3 fruit fly cellular contexts compared by ENCODE assay signal in the genomic region with DNA sequence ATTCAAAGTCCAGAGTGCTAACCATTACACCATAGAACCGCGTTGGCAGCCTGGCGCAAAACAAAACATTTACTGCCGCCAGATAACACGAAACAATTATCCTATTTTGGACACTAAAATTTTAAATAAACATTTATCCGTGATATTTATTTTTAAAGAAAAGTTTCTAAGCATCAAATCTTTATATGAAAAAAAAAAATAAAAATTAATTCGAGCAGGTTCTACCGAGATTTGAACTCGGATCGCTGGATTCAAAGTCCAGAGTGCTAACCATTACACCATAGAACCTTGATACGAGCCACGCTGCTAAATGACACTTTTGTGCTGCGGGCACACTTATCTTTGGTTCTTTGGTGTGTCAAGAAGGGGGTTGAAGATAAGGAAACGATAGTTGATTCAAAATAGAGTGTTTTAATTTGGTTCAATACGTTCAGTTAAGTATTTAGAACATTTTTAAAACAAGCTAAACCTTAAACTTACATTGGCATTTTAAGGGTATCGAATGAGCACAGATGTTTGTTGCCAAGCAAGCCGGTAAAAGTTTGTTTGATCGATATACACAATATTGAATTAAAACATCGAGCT.
TF ChIP-seq lines count a peak whose summit lies in the region.

A gene (plus strand): TSS at position 535 of the 585 bp plus-strand sequence.

TF ChIP-seq in whole organism, adult, 20 proteins besides CTCF, POLR2A, EP300 and RAD21 (continued from another document):
- TF ChIP-seq cic (GFP tag; optimal IDR thresholded peaks at IDR 0.05; lab: Kevin White, UChicago) (peak; percentile 32), Clk (GFP tag; optimal IDR thresholded peaks at IDR 0.05; lab: Kevin White, UChicago) (no peak), CG14711 (tag; optimal IDR thresholded peaks at IDR 0.05; lab: Kevin White, UChicago) (peak; percentile 1)

TF ChIP-seq in whole organism, embryonic, 481 proteins besides CTCF, POLR2A, EP300 and RAD21 (continued from another document and continues in another):
- TF ChIP-seq Bgb (GFP tag; IDR thresholded peaks at IDR 0.05; lab: Robert Waterston, UW; ENCODE audit: partially characterized antibody), result peak; percentile 87
- TF ChIP-seq CG31388 (GFP tag; optimal IDR thresholded peaks at IDR 0.05; lab: Kevin White, UChicago), result no peak
- TF ChIP-seq amos (GFP tag; IDR thresholded peaks at IDR 0.05; lab: Robert Waterston, UW; ENCODE audit: partially characterized antibody), result peak; percentile 82
- TF ChIP-seq salm (tag; optimal IDR thresholded peaks at IDR 0.05; lab: Kevin White, UChicago), result no peak
- TF ChIP-seq tx (GFP tag; optimal IDR thresholded peaks at IDR 0.05; lab: Kevin White, UChicago), result no peak
- peak; percentile 15 for TF ChIP-seq trem (tag; optimal IDR thresholded peaks at IDR 0.05; lab: Kevin White, UChicago)
- TF ChIP-seq CG42726 (GFP tag; IDR thresholded peaks at IDR 0.05; lab: Robert Waterston, UW; ENCODE audit: partially characterized antibody), result peak; percentile 85; the same call in 1 of the 2 replicates
- TF ChIP-seq CG13287 (GFP tag; IDR thresholded peaks at IDR 0.05; lab: Robert Waterston, UW; ENCODE audit: partially characterized antibody), result peak; percentile 67
- peak; percentile 73 for TF ChIP-seq tna (GFP tag; IDR thresholded peaks at IDR 0.05; lab: Robert Waterston, UW; ENCODE audit: partially characterized antibody)
- peak; percentile 4 for TF ChIP-seq Blimp-1 (GFP tag; optimal IDR thresholded peaks at IDR 0.05; lab: Kevin White, UChicago)
- TF ChIP-seq eve (GFP tag; optimal IDR thresholded peaks at IDR 0.05; lab: Kevin White, UChicago), result peak in 1 of 2 experiments; percentile 85
- peak; percentile 2 for TF ChIP-seq CG7987 (GFP tag; optimal IDR thresholded peaks at IDR 0.05; lab: Kevin White, UChicago)
- TF ChIP-seq Dbx (GFP tag; IDR thresholded peaks at IDR 0.05; lab: Robert Waterston, UW), result no peak
- peak; percentile 18 for TF ChIP-seq sug (tag; optimal IDR thresholded peaks at IDR 0.05; lab: Kevin White, UChicago)
- peak; percentile 72; the same call in 1 of the 4 replicates for TF ChIP-seq chinmo (GFP tag; IDR thresholded peaks at IDR 0.05; lab: Robert Waterston, UW; ENCODE audit: partially characterized antibody)
- TF ChIP-seq sd (tag; optimal IDR thresholded peaks at IDR 0.05; lab: Kevin White, UChicago), result no peak
- TF ChIP-seq inv (GFP tag; IDR thresholded peaks at IDR 0.05; lab: Robert Waterston, UW; ENCODE audit: partially characterized antibody), result peak; percentile 35; the same call in 1 of the 2 replicates
- TF ChIP-seq CHES-1-like (GFP tag; optimal IDR thresholded peaks at IDR 0.05; lab: Kevin White, UChicago), result no peak
- TF ChIP-seq ara (GFP tag; IDR thresholded peaks at IDR 0.05; lab: Robert Waterston, UW), result no peak
- TF ChIP-seq hbn (GFP tag; IDR thresholded peaks at IDR 0.05; lab: Robert Waterston, UW; ENCODE audit: partially characterized antibody), result peak; percentile 43; the same call in 1 of the 2 replicates
- no peak for TF ChIP-seq Usf (GFP tag; optimal IDR thresholded peaks at IDR 0.05; lab: Kevin White, UChicago)
- TF ChIP-seq CG34224 (GFP tag; IDR thresholded peaks at IDR 0.05; lab: Robert Waterston, UW; ENCODE audit: partially characterized antibody), result peak; percentile 82
- peak; percentile 40 for TF ChIP-seq tap (tag; optimal IDR thresholded peaks at IDR 0.05; lab: Kevin White, UChicago)
- peak; percentile 100 for TF ChIP-seq Bdp1 (GFP tag; optimal IDR thresholded peaks at IDR 0.05; lab: Kevin White, UChicago)
- TF ChIP-seq HLH4C (GFP tag; IDR thresholded peaks at IDR 0.05; lab: Robert Waterston, UW; ENCODE audit: partially characterized antibody), result peak; percentile 80
- peak; percentile 24 for TF ChIP-seq CG7556 (GFP tag; optimal IDR thresholded peaks at IDR 0.05; lab: Kevin White, UChicago)
- TF ChIP-seq CG10147 (GFP tag; optimal IDR thresholded peaks at IDR 0.05; lab: Kevin White, UChicago), result peak; percentile 8
- no peak for TF ChIP-seq CG7271 (tag; optimal IDR thresholded peaks at IDR 0.05; lab: Kevin White, UChicago)
- no peak for TF ChIP-seq prd (optimal IDR thresholded peaks at IDR 0.05; lab: Kevin White, UChicago)
- TF ChIP-seq prd (GFP tag; IDR thresholded peaks at IDR 0.05; lab: Robert Waterston, UW), result no peak
- TF ChIP-seq Hr78 (GFP tag; optimal IDR thresholded peaks at IDR 0.05; lab: Kevin White, UChicago), result no peak
- TF ChIP-seq Chrac-16 (GFP tag; optimal IDR thresholded peaks at IDR 0.05; lab: Kevin White, UChicago), result no peak
- TF ChIP-seq E2f2 (GFP tag; IDR thresholded peaks at IDR 0.05; lab: Robert Waterston, UW), result peak; percentile 31; the same call in 1 of the 2 replicates
- TF ChIP-seq CG14965 (GFP tag; optimal IDR thresholded peaks at IDR 0.05; lab: Kevin White, UChicago; ENCODE audit: borderline replicate concordance), result no peak
- peak; percentile 88 for TF ChIP-seq bbx (GFP tag; IDR thresholded peaks at IDR 0.05; lab: Robert Waterston, UW; ENCODE audit: partially characterized antibody)
- TF ChIP-seq CG6254 (GFP tag; optimal IDR thresholded peaks at IDR 0.05; lab: Kevin White, UChicago), result peak; percentile 52
- peak; percentile 15 for TF ChIP-seq CG13296 (GFP tag; optimal IDR thresholded peaks at IDR 0.05; lab: Kevin White, UChicago)
- no peak for TF ChIP-seq Optix (GFP tag; IDR thresholded peaks at IDR 0.05; lab: Robert Waterston, UW)
- peak; percentile 46 for TF ChIP-seq Nf-YC (tag; optimal IDR thresholded peaks at IDR 0.05; lab: Kevin White, UChicago)
- peak; percentile 16; the same call in 1 of the 2 replicates for TF ChIP-seq vvl (GFP tag; IDR thresholded peaks at IDR 0.05; lab: Robert Waterston, UW)
- peak; percentile 51; the same call in 1 of the 3 replicates for TF ChIP-seq Doc3 (GFP tag; IDR thresholded peaks at IDR 0.05; lab: Robert Waterston, UW; ENCODE audit: partially characterized antibody)
- peak; percentile 66 for TF ChIP-seq knrl (GFP tag; IDR thresholded peaks at IDR 0.05; lab: Robert Waterston, UW; ENCODE audit: partially characterized antibody)
- TF ChIP-seq nerfin-1 (tag; optimal IDR thresholded peaks at IDR 0.05; lab: Kevin White, UChicago), result peak; percentile 32
- peak; percentile 0 for TF ChIP-seq fd102C (GFP tag; optimal IDR thresholded peaks at IDR 0.05; lab: Kevin White, UChicago)
- peak; percentile 67 for TF ChIP-seq unc-4 (GFP tag; IDR thresholded peaks at IDR 0.05; lab: Robert Waterston, UW; ENCODE audit: partially characterized antibody)
- TF ChIP-seq CG12155 (GFP tag; optimal IDR thresholded peaks at IDR 0.05; lab: Kevin White, UChicago), result no peak
- no peak for TF ChIP-seq MESR4 (GFP tag; optimal IDR thresholded peaks at IDR 0.05; lab: Kevin White, UChicago)
- TF ChIP-seq CG14860 (GFP tag; IDR thresholded peaks at IDR 0.05; lab: Robert Waterston, UW; ENCODE audit: partially characterized antibody), result peak; percentile 77
- TF ChIP-seq gro (GFP tag; optimal IDR thresholded peaks at IDR 0.05; lab: Kevin White, UChicago), result peak; percentile 1
- peak; percentile 61 for TF ChIP-seq gcm (GFP tag; optimal IDR thresholded peaks at IDR 0.05; lab: Kevin White, UChicago)
- TF ChIP-seq Fer1 (GFP tag; optimal IDR thresholded peaks at IDR 0.05; lab: Kevin White, UChicago), result peak; percentile 66
- TF ChIP-seq CG1233 (GFP tag; optimal IDR thresholded peaks at IDR 0.05; lab: Kevin White, UChicago), result no peak
- peak; percentile 14 for TF ChIP-seq CG8388 (GFP tag; optimal IDR thresholded peaks at IDR 0.05; lab: Kevin White, UChicago)
- TF ChIP-seq mld (GFP tag; IDR thresholded peaks at IDR 0.05; lab: Robert Waterston, UW; ENCODE audit: partially characterized antibody), result peak; percentile 85
- TF ChIP-seq CG16813 (GFP tag; IDR thresholded peaks at IDR 0.05; lab: Robert Waterston, UW; ENCODE audit: partially characterized antibody), result peak; percentile 86

TF ChIP-seq in whole organism, prepupa, 60 proteins besides CTCF, POLR2A, EP300 and RAD21 (continued from another document):
- TF ChIP-seq CG6792 (GFP tag; optimal IDR thresholded peaks at IDR 0.05; lab: Kevin White, UChicago) (no peak), CG31627 (GFP tag; optimal IDR thresholded peaks at IDR 0.05; lab: Kevin White, UChicago) (no peak), Eip75B (GFP tag; optimal IDR thresholded peaks at IDR 0.05; lab: Kevin White, UChicago) (no peak), vri (GFP tag; optimal IDR thresholded peaks at IDR 0.05; lab: Kevin White, UChicago) (no peak), fkh (GFP tag; optimal IDR thresholded peaks at IDR 0.05; lab: Kevin White, UChicago) (no peak), CG6276 (GFP tag; optimal IDR thresholded peaks at IDR 0.05; lab: Kevin White, UChicago) (peak; percentile 72), achi (GFP tag; optimal IDR thresholded peaks at IDR 0.05; lab: Kevin White, UChicago) (no peak), CG6163 (GFP tag; IDR thresholded peaks at IDR 0.05; lab: Robert Waterston, UW) (no peak), CG10631 (GFP tag; optimal IDR thresholded peaks at IDR 0.05; lab: Kevin White, UChicago) (no peak), CG3032 (tag; optimal IDR thresholded peaks at IDR 0.05; lab: Kevin White, UChicago) (no peak), salr (GFP tag; optimal IDR thresholded peaks at IDR 0.05; lab: Kevin White, UChicago) (no peak), CG1621 (tag; optimal IDR thresholded peaks at IDR 0.05; lab: Kevin White, UChicago) (no peak), Ets96B (tag; optimal IDR thresholded peaks at IDR 0.05; lab: Kevin White, UChicago) (no peak), Lpt (GFP tag; optimal IDR thresholded peaks at IDR 0.05; lab: Kevin White, UChicago) (no peak), topi (GFP tag; optimal IDR thresholded peaks at IDR 0.05; lab: Kevin White, UChicago) (peak; percentile 27), Met (GFP tag; optimal IDR thresholded peaks at IDR 0.05; lab: Kevin White, UChicago) (no peak), Eip78C (GFP tag; lab: Kevin White, UChicago) (peak; percentile 86), esn (GFP tag; optimal IDR thresholded peaks at IDR 0.05; lab: Kevin White, UChicago) (peak; percentile 48), spab (GFP tag; optimal IDR thresholded peaks at IDR 0.05; lab: Kevin White, UChicago) (peak; percentile 0), CG16779 (tag; optimal IDR thresholded peaks at IDR 0.05; lab: Kevin White, UChicago) (peak; percentile 53), pdm3 (GFP tag; optimal IDR thresholded peaks at IDR 0.05; lab: Kevin White, UChicago) (no peak), CG32006 (GFP tag; optimal IDR thresholded peaks at IDR 0.05; lab: Kevin White, UChicago) (no peak), CG6808 (GFP tag; optimal IDR thresholded peaks at IDR 0.05; lab: Kevin White, UChicago) (peak; percentile 71), ss (GFP tag; optimal IDR thresholded peaks at IDR 0.05; lab: Kevin White, UChicago) (peak; percentile 71 to 80), eg (GFP tag; IDR thresholded peaks at IDR 0.05; lab: Robert Waterston, UW) (no peak), CG3919 (GFP tag; optimal IDR thresholded peaks at IDR 0.05; lab: Kevin White, UChicago) (no peak), Gug (GFP tag; IDR thresholded peaks at IDR 0.05; lab: Robert Waterston, UW) (no peak), Hr38 (GFP tag; optimal IDR thresholded peaks at IDR 0.05; lab: Kevin White, UChicago) (no peak), Sox15 (GFP tag; optimal IDR thresholded peaks at IDR 0.05; lab: Kevin White, UChicago) (no peak), Eip93F (GFP tag; optimal IDR thresholded peaks at IDR 0.05; lab: Kevin White, UChicago) (peak; percentile 70), Smox (GFP tag; optimal IDR thresholded peaks at IDR 0.05; lab: Kevin White, UChicago) (no peak), CG15336 (GFP tag; IDR thresholded peaks at IDR 0.05; lab: Robert Waterston, UW) (peak; percentile 52; the same call in 1 of the 2 replicates), svp (GFP tag; lab: Kevin White, UChicago) (no peak), Sox14 (GFP tag; optimal IDR thresholded peaks at IDR 0.05; lab: Kevin White, UChicago) (peak; percentile 2), dac (GFP tag; optimal IDR thresholded peaks at IDR 0.05; lab: Kevin White, UChicago) (no peak), fd59A (GFP tag; optimal IDR thresholded peaks at IDR 0.05; lab: Kevin White, UChicago) (no peak), CG6854 (GFP tag; optimal IDR thresholded peaks at IDR 0.05; lab: Kevin White, UChicago) (peak; percentile 86), CG11762 (GFP tag; optimal IDR thresholded peaks at IDR 0.05; lab: Kevin White, UChicago; ENCODE audit: insufficient read depth) (no peak), CG4318 (GFP tag; optimal IDR thresholded peaks at IDR 0.05; lab: Kevin White, UChicago) (no peak), CG9139 (GFP tag; optimal IDR thresholded peaks at IDR 0.05; lab: Kevin White, UChicago) (peak; percentile 76), CG10669 (GFP tag; optimal IDR thresholded peaks at IDR 0.05; lab: Kevin White, UChicago) (peak; percentile 33)
